Fruit fly (Drosophila melanogaster): ENCODE results near the gene CG43362.

DNA sequence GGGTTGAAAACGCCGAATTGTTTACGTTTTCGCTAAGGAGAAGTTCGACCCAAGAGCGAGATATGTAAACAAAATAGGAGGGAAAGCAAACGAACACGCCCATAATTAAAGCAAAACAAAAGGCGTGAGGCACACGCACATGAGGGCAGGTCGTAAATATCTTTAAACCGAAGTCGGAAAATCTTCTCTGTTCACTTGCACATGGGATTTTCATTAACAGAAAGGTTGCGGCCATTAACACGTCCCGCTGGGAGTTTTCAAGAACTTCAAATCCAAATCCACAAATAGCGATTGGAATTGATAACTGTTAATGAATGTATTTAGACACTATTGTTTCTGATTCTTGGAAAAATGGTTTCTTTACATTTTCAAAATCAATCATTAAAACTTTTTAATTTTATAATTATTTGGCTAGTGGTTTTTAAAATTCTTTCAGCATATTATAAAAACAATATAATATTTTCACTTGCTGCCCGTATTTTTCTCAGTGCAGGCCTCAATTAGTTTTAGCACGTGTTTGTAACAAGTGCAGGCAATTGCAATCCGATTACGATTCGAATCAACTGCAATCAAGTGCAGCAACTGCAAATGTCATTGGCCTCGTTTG lies 42.7 kb upstream of the CG43362 start:
- TF ChIP-seq CG12769 (tag; optimal IDR thresholded peaks at IDR 0.05) = no peak
- TF ChIP-seq hkb (optimal IDR thresholded peaks at IDR 0.05) = no peak
- no peak for TF ChIP-seq hkb (GFP tag; IDR thresholded peaks at IDR 0.05)
- TF ChIP-seq CG15479 (GFP tag; optimal IDR thresholded peaks at IDR 0.05) = no peak
- no peak for TF ChIP-seq emc (GFP tag; optimal IDR thresholded peaks at IDR 0.05)
- TF ChIP-seq NK7.1 (GFP tag; optimal IDR thresholded peaks at IDR 0.05) = no peak
- TF ChIP-seq CG11504 (tag; optimal IDR thresholded peaks at IDR 0.05) = peak; percentile 3
- no peak for TF ChIP-seq run (tag; optimal IDR thresholded peaks at IDR 0.05)
- no peak for TF ChIP-seq onecut (GFP tag; IDR thresholded peaks at IDR 0.05)
- TF ChIP-seq ro (GFP tag; IDR thresholded peaks at IDR 0.05) = no peak
- no peak for TF ChIP-seq chn (GFP tag; optimal IDR thresholded peaks at IDR 0.05)
- TF ChIP-seq CG30431 (GFP tag; optimal IDR thresholded peaks at IDR 0.05) = no peak
- TF ChIP-seq HHEX (GFP tag; optimal IDR thresholded peaks at IDR 0.05) = no peak
- TF ChIP-seq trh (GFP tag; optimal IDR thresholded peaks at IDR 0.05) = no peak
- no peak for TF ChIP-seq abd-A (tag; optimal IDR thresholded peaks at IDR 0.05)
